Fruit fly (Drosophila melanogaster) whole organism, embryonic: ENCODE results near the gene Cpr5C.

ENCODE experiments used
- CG12299 ChIP-seq: fragments of 200-800 bp; sonication (Bioruptor generic); optimal IDR thresholded peaks from 2 replicates; lab custom pipeline; 2018; ENCODE audit warnings: missing biosample characterization, mild to moderate bottlenecking, missing genetic modification characterization
- Gsc ChIP-seq: fragments of 200-800 bp; sonication (Bioruptor generic); IDR thresholded peaks from 2 replicates; pipeline ENCODE4 v1.3.6; 2022; ENCODE audit warnings: missing biosample characterization, missing genetic modification characterization
- HmgZ ChIP-seq: fragments of 200-800 bp; sonication (Bioruptor generic); optimal IDR thresholded peaks from 2 replicates; lab custom pipeline; 2018; ENCODE audit warnings: missing biosample characterization, mild to moderate bottlenecking, missing genetic modification characterization
- NFAT ChIP-seq: fragments of 200-800 bp; sonication (Bioruptor generic); IDR thresholded peaks from 2 replicates; pipeline ENCODE4 v1.3.6; 2022; ENCODE audit warnings: missing biosample characterization, missing genetic modification characterization
- aop ChIP-seq: fragments of 200-800 bp; sonication (Bioruptor generic); IDR thresholded peaks from 2 replicates; pipeline ENCODE4 v1.3.6; 2022; ENCODE audit warnings: missing biosample characterization, missing genetic modification characterization
- sug ChIP-seq: fragments of 200-800 bp; optimal IDR thresholded peaks from 2 replicates; lab custom pipeline; 2019; ENCODE audit warnings: missing biosample characterization, mild to moderate bottlenecking, missing genetic modification characterization, moderate library complexity

DNA sequence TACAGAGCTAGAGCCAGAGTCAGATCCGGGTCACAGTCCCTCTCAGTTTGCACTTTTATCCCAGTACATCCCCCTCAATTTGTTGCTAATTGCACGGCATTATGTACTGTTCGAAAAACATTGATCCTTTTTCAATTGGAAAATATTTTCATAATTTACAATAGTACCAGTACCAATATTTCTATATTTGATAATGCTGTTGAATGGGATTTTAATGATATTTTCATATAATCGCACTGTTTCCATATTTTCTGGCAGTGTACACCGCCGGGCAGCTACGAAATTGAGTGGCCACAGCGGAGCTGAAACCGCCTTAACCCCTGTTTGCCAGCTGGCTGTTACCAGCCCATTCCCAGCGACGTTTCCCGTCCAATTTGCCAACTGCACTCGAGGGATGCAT is 3.8 kb upstream of the Cpr5C start:
- TF ChIP-seq CG12299 (tag; lab: Kevin White, UChicago) (no peak), NFAT (GFP tag; lab: Robert Waterston, UW) (no peak), Gsc (GFP tag; lab: Robert Waterston, UW) (no peak), HmgZ (tag; lab: Kevin White, UChicago) (no peak), sug (tag; lab: Kevin White, UChicago) (no peak), aop (GFP tag; lab: Robert Waterston, UW) (no peak)
